Fruit fly (Drosophila melanogaster) whole organism, wandering third instar larva: ENCODE results near the gene pzg.
A peak's percentile ranks its signal among the peaks of the same experiment; 100 is the strongest.

Experiments
- Abd-B ChIP-seq: fragments of >200 bp; optimal IDR thresholded peaks from 2 replicates; lab custom pipeline; 2017; ENCODE audit warnings: missing biosample characterization, missing genetic modification characterization
- CG32264 ChIP-seq: fragments of 200-800 bp; sonication (Bioruptor generic); optimal IDR thresholded peaks from 2 replicates; lab custom pipeline; 2016; ENCODE audit warnings: missing biosample characterization, missing genetic modification characterization
- CG9705 ChIP-seq: fragments of 200-800 bp; sonication (Bioruptor generic); optimal IDR thresholded peaks from 2 replicates; lab custom pipeline; 2018; ENCODE audit warnings: missing biosample characterization, mild to moderate bottlenecking, missing genetic modification characterization
- CrebA ChIP-seq: fragments of 200-800 bp; sonication (Bioruptor generic); optimal IDR thresholded peaks from 2 replicates; lab custom pipeline; 2016; ENCODE audit warnings: missing biosample characterization, mild to moderate bottlenecking, missing genetic modification characterization, borderline replicate concordance
- Dfd ChIP-seq: fragments of >200 bp; optimal IDR thresholded peaks from 2 replicates; lab custom pipeline; 2017; ENCODE audit warnings: missing biosample characterization, missing genetic modification characterization
- Dif ChIP-seq: fragments of 200-275, 200-300 bp; sonication (Bioruptor generic); optimal IDR thresholded peaks from 2 replicates; lab custom pipeline; 2018; ENCODE audit warnings: missing biosample characterization, missing genetic modification characterization; ENCODE audit not compliant: partially characterized antibody
- GATAd ChIP-seq: sonication (Bioruptor generic); optimal IDR thresholded peaks from 2 replicates; lab custom pipeline; 2016; ENCODE audit warnings: missing biosample characterization, missing genetic modification characterization
- HLH106 ChIP-seq: fragments of 200-800 bp; optimal IDR thresholded peaks from 3 replicates; lab custom pipeline; 2019; ENCODE audit warnings: missing biosample characterization, mild to moderate bottlenecking, missing genetic modification characterization, moderate library complexity
- Hnf4 ChIP-seq: fragments of 200-800 bp; sonication (Bioruptor generic); optimal IDR thresholded peaks from 2 replicates; lab custom pipeline; 2016; ENCODE audit warnings: missing biosample characterization, mild to moderate bottlenecking, missing genetic modification characterization
- Hr78 ChIP-seq: fragments of >200 bp; optimal IDR thresholded peaks from 2 replicates; lab custom pipeline; 2017; ENCODE audit warnings: missing biosample characterization, missing genetic modification characterization
- Hr83 ChIP-seq: fragments of 200-300 bp; sonication (Bioruptor generic); optimal IDR thresholded peaks from 2 replicates; lab custom pipeline; 2016; ENCODE audit warnings: missing biosample characterization, mild to moderate bottlenecking, missing genetic modification characterization, moderate library complexity; ENCODE audit not compliant: poor library complexity, severe bottlenecking
- Jra ChIP-seq: sonication (Bioruptor generic); optimal IDR thresholded peaks from 2 replicates; lab custom pipeline; 2016; ENCODE audit warnings: missing biosample characterization, missing genetic modification characterization
- Mio ChIP-seq: sonication (Bioruptor generic); optimal IDR thresholded peaks from 2 replicates; lab custom pipeline; 2016; ENCODE audit warnings: missing biosample characterization, missing genetic modification characterization
- Myc ChIP-seq: fragments of >200 bp; optimal IDR thresholded peaks from 2 replicates; lab custom pipeline; 2017
- N ChIP-seq: fragments of >200 bp; optimal IDR thresholded peaks from 2 replicates; lab custom pipeline; 2018; ENCODE audit warnings: missing biosample characterization, missing external identifiers, missing genetic modification characterization
- OdsH ChIP-seq: fragments of 200-800 bp; sonication (Bioruptor generic); optimal IDR thresholded peaks from 2 replicates; lab custom pipeline; 2016; ENCODE audit warnings: missing biosample characterization, mild to moderate bottlenecking, missing genetic modification characterization
- Rel ChIP-seq, 2 experiments: fragments of 200-800 bp; sonication (Bioruptor generic) in 1 of 2; optimal IDR thresholded peaks; 2 replicates in 1 of 2; 3 replicates in 1 of 2; lab custom pipeline; 2016 to 2019; ENCODE audit warnings: mild to moderate bottlenecking in 2 of 2, missing biosample characterization in 2 of 2, missing genetic modification characterization in 2 of 2, moderate library complexity in 1 of 2
- Sp1 ChIP-seq: fragments of 200-800 bp; sonication (Bioruptor generic); optimal IDR thresholded peaks from 3 replicates; lab custom pipeline; 2019; ENCODE audit warnings: missing biosample characterization, mild to moderate bottlenecking, missing genetic modification characterization, moderate library complexity
- Vsx2 ChIP-seq: fragments of 200-300, 225-300 bp; sonication (Bioruptor generic); optimal IDR thresholded peaks from 2 replicates; lab custom pipeline; 2018; ENCODE audit warnings: missing biosample characterization, missing genetic modification characterization; ENCODE audit not compliant: partially characterized antibody
- br ChIP-seq: fragments of 200-800 bp; sonication (Bioruptor generic); optimal IDR thresholded peaks from 2 replicates; lab custom pipeline; 2016; ENCODE audit warnings: missing biosample characterization, missing genetic modification characterization
- brk ChIP-seq: fragments of 200-800 bp; sonication (Bioruptor generic); optimal IDR thresholded peaks from 2 replicates; lab custom pipeline; 2016; ENCODE audit warnings: missing biosample characterization, mild to moderate bottlenecking, missing genetic modification characterization
- dmrt93B ChIP-seq: fragments of 200-800 bp; sonication (Bioruptor generic); optimal IDR thresholded peaks from 2 replicates; lab custom pipeline; 2018; ENCODE audit warnings: missing biosample characterization, mild to moderate bottlenecking, missing genetic modification characterization
- dsf ChIP-seq: sonication (Bioruptor generic); optimal IDR thresholded peaks from 2 replicates; lab custom pipeline; 2016; ENCODE audit warnings: missing biosample characterization, missing genetic modification characterization, borderline replicate concordance
- ey ChIP-seq: fragments of 200-800 bp; sonication (Bioruptor generic); optimal IDR thresholded peaks from 2 replicates; lab custom pipeline; 2016; ENCODE audit warnings: missing biosample characterization, missing genetic modification characterization
- foxo ChIP-seq, 2 experiments: fragments of 200-800 bp; sonication (Bioruptor generic); optimal IDR thresholded peaks; 2 replicates in 1 of 2; 3 replicates in 1 of 2; lab custom pipeline; 2016 to 2017; ENCODE audit warnings: missing biosample characterization in 2 of 2, missing genetic modification characterization in 2 of 2
- fru ChIP-seq: fragments of 200-800 bp; sonication (Bioruptor generic); optimal IDR thresholded peaks from 3 replicates; lab custom pipeline; 2016; ENCODE audit warnings: missing biosample characterization, mild to moderate bottlenecking, missing genetic modification characterization
- h ChIP-seq: fragments of 200-800 bp; sonication (Bioruptor generic); optimal IDR thresholded peaks from 3 replicates; lab custom pipeline; 2016; ENCODE audit warnings: missing biosample characterization, mild to moderate bottlenecking, missing genetic modification characterization
- jim ChIP-seq: fragments of 175-275, 200-325 bp; sonication (Bioruptor generic); optimal IDR thresholded peaks from 2 replicates; lab custom pipeline; 2016; ENCODE audit warnings: missing biosample characterization, mild to moderate bottlenecking, missing genetic modification characterization
- lola ChIP-seq: fragments of >200 bp; optimal IDR thresholded peaks from 2 replicates; lab custom pipeline; 2017; ENCODE audit warnings: missing biosample characterization, missing genetic modification characterization
- pan ChIP-seq: fragments of >200 bp; optimal IDR thresholded peaks from 2 replicates; lab custom pipeline; 2017
- psq ChIP-seq: fragments of 200-800 bp; sonication (Bioruptor generic); optimal IDR thresholded peaks from 3 replicates; lab custom pipeline; 2017; ENCODE audit warnings: missing biosample characterization, mild to moderate bottlenecking, missing genetic modification characterization, moderate library complexity
- rgr ChIP-seq: fragments of 200-800 bp; sonication (Bioruptor generic); optimal IDR thresholded peaks from 3 replicates; lab custom pipeline; 2016; ENCODE audit warnings: missing biosample characterization, mild to moderate bottlenecking, missing genetic modification characterization
- sage ChIP-seq: fragments of 200-800 bp; sonication (Bioruptor generic); optimal IDR thresholded peaks from 2 replicates; lab custom pipeline; 2016; ENCODE audit warnings: missing biosample characterization, mild to moderate bottlenecking, missing genetic modification characterization
- sv ChIP-seq: fragments of 200-800 bp; sonication (Bioruptor generic); optimal IDR thresholded peaks from 3 replicates; lab custom pipeline; 2016; ENCODE audit warnings: missing biosample characterization, missing genetic modification characterization
- tai ChIP-seq: sonication (Bioruptor generic); optimal IDR thresholded peaks from 2 replicates; lab custom pipeline; 2016; ENCODE audit warnings: missing biosample characterization, missing genetic modification characterization
- usp ChIP-seq: fragments of >200 bp; optimal IDR thresholded peaks from 2 replicates; lab custom pipeline; 2017; ENCODE audit warnings: missing biosample characterization, missing genetic modification characterization
- woc ChIP-seq: sonication (Bioruptor generic); optimal IDR thresholded peaks from 2 replicates; lab custom pipeline; 2016; ENCODE audit warnings: missing biosample characterization, mild to moderate bottlenecking, missing genetic modification characterization

The pzg gene

dm6 chr3L:21300280-21300679 lies 14.4 kb downstream of the pzg start, which contains the start of gene Cpr78Cc:
Gene Cpr78Cc, plus strand, starts transcription at chr3L:21300580.
- TF ChIP-seq jim (GFP tag; lab: Kevin White, UChicago) = no peak
- TF ChIP-seq Sp1 = no peak
- TF ChIP-seq fru (GFP tag; lab: Kevin White, UChicago) = no peak
- TF ChIP-seq Hr83 (GFP tag; lab: Kevin White, UChicago) = no peak
- TF ChIP-seq sv = no peak
- no peak for TF ChIP-seq br (GFP tag; lab: Kevin White, UChicago)
- TF ChIP-seq CrebA = no peak
- TF ChIP-seq Hnf4 (GFP tag; lab: Kevin White, UChicago) = no peak

DNA sequence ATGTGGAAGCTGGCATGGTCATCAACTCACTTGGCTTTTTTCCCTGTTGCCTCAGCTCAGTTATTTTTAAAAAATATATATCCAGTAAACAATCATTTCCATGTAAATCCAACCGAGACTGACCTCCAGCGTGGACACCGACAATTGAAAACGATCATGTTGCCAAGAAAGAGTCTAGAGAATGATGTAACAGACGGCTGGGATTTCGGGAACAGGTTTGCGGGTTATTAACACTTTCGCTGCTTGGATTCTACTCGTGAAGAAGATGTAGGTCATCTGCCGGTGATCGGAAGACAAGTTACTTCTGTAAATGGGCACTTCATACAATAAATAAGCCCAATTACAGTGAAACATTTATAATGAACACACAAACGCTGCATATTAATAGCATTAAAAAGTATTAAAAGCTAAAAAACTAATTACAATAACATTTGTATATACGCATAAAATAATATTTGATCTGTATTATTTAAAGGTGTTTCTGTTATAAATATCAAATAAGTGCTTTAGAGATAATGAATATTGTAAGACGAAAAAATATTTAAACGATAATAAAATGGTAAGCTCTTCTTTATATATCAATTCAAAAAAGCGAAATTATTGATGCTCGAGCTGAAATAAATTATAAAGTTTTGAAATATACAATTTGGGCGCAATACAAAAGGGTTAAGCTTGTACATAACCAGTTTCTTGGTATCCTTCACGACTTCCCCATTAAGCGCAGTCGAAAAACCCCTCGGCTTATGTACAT lies 16.0 kb downstream of the pzg start:
- no peak for TF ChIP-seq OdsH
- no peak for TF ChIP-seq pan (lab: Kevin White, UChicago)
- no peak for TF ChIP-seq fru (GFP tag; lab: Kevin White, UChicago)

DNA sequence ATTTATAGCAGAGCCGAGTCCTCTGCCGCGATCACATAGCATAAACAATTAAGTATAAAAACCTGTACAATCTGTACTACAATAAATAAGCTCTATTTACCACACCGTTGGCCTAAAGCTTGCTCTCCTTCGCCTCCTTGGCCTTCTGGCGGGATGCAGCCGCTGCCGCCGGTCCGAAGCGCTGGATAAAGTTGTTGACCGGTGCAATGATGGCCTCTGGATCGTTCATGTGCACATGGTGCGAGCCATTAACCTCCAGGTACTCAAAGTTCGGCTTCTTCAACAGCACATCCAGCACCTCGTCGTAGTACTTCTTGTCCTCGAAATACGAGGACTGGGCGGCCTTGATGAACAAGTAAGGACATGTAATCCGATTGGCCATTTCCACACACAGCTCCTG lies 16.6 kb downstream of the pzg start:
- TF ChIP-seq HLH106 (tag; lab: Kevin White, UChicago) = no peak
- TF ChIP-seq tai (GFP tag; lab: Kevin White, UChicago) = no peak
- no peak for TF ChIP-seq sage (GFP tag; lab: Kevin White, UChicago)

DNA sequence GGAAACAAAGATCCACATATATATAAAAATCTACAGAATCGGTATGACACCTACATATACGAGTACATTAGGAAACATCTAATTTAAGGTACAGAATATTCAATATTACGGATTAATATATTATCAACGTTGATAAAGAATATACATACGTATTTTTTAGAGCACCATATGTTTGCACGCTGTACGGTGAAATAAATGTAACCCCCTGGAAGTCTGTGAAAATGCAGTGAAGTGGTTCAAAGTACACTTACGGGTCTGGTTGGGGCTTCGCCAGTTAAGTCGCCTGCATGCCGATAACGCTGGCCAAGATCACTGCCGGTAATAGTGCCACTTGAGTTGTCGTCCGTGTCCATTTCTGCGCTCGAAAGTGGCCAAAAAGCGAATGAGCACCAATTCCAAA lies 17.8 kb downstream of the pzg start:
- TF ChIP-seq Hnf4 (GFP tag; lab: Kevin White, UChicago) (peak; percentile 35), Dif (GFP tag; lab: Kevin White, UChicago) (peak; percentile 28), fru (GFP tag; lab: Kevin White, UChicago) (no peak)

dm6 chr3L:21304400-21304799 lies 18.5 kb downstream of the pzg start, which contains the start of the genes CG11309 and CG7632:
Gene CG11309, minus strand, starts transcription at chr3L:21304658.
Gene CG7632, plus strand, starts transcription at chr3L:21304697.
- TF ChIP-seq tai (GFP tag; lab: Kevin White, UChicago) = peak; percentile 98
- TF ChIP-seq dmrt93B (GFP tag; lab: Kevin White, UChicago) = peak; percentile 98
- peak; percentile 99 for TF ChIP-seq Hnf4 (GFP tag; lab: Kevin White, UChicago)
- peak; percentile 100 for TF ChIP-seq br (GFP tag; lab: Kevin White, UChicago)
- TF ChIP-seq Mio (GFP tag; lab: Kevin White, UChicago) = peak; percentile 94
- TF ChIP-seq psq = peak; percentile 98
- peak; percentile 100 for TF ChIP-seq OdsH
- TF ChIP-seq Hr83 (GFP tag; lab: Kevin White, UChicago) = peak; percentile 98
- TF ChIP-seq Dfd = peak; percentile 52
- peak; percentile 97 for TF ChIP-seq CrebA
- no peak for TF ChIP-seq Abd-B
- peak; percentile 99 for TF ChIP-seq brk (GFP tag; lab: Kevin White, UChicago)
- TF ChIP-seq HLH106 (tag; lab: Kevin White, UChicago) = peak; percentile 100
- TF ChIP-seq rgr = peak; percentile 100
- TF ChIP-seq fru (GFP tag; lab: Kevin White, UChicago) = peak; percentile 99
- TF ChIP-seq h (GFP tag; lab: Kevin White, UChicago) = peak; percentile 100
- TF ChIP-seq woc = peak; percentile 99
- TF ChIP-seq dsf (GFP tag; lab: Kevin White, UChicago) = peak; percentile 97
- TF ChIP-seq ey (GFP tag; lab: Kevin White, UChicago) = peak; percentile 99
- peak; percentile 98 for TF ChIP-seq Jra
- TF ChIP-seq Hr78 = no peak
- TF ChIP-seq Myc (lab: Kevin White, UChicago) = peak; percentile 41
- peak; percentile 98 to 100 for TF ChIP-seq foxo (GFP tag; optimal IDR thresholded peaks at IDR 0.05; lab: Kevin White, UChicago)
- no peak for TF ChIP-seq lola (GFP tag; lab: Kevin White, UChicago)
- peak; percentile 99 for TF ChIP-seq Rel (GFP tag; optimal IDR thresholded peaks at IDR 0.05; lab: Kevin White, UChicago)
- TF ChIP-seq Rel (tag; optimal IDR thresholded peaks at IDR 0.05; lab: Kevin White, UChicago) = peak; percentile 98
- TF ChIP-seq Sp1 = peak; percentile 100
- TF ChIP-seq sage (GFP tag; lab: Kevin White, UChicago) = peak; percentile 99
- no peak for TF ChIP-seq pan (lab: Kevin White, UChicago)
- TF ChIP-seq CG9705 (GFP tag; lab: Kevin White, UChicago) = peak; percentile 100
- TF ChIP-seq GATAd = peak; percentile 97
- TF ChIP-seq CG32264 (GFP tag; lab: Kevin White, UChicago) = peak; percentile 98
- no peak for TF ChIP-seq Vsx2 (GFP tag; lab: Kevin White, UChicago)
- no peak for TF ChIP-seq usp (GFP tag; lab: Kevin White, UChicago)
- peak; percentile 98 for TF ChIP-seq sv
- no peak for TF ChIP-seq N (GFP tag; lab: Kevin White, UChicago)
